Worm (Caenorhabditis elegans): ENCODE results near the gene C10G8.2.

The C10G8.2 gene

DNA sequence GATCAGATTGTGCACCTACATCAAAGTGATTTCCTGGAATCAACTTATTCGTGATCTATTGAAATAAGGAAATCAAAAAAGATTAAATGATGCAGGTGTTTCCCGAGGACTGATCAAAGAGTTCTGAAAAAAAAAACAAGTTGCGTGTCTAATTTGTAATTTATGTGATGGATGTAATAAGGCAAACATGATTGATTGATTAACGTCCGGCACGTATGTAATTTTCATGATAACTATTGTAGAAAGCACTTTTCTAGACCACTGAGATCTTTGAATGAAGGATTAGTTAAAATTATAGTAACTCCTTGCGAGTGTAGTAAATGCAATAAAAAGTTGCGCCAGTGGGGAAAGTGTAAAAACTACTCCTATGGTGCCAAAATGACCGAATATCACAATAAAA is 31.2 kb downstream of the C10G8.2 start, which contains the start of gene srg-25:
TSS of gene srg-25 (minus strand) at position 101 of the 400 bp plus-strand sequence.
- TF ChIP-seq ceh-16 (tag; optimal IDR thresholded peaks at IDR 0.05) = no peak
- no peak for TF ChIP-seq egl-27 (tag; optimal IDR thresholded peaks at IDR 0.05)
- TF ChIP-seq nhr-23 (tag; optimal IDR thresholded peaks at IDR 0.05) = no peak
- no peak for TF ChIP-seq nhr-28 (tag; optimal IDR thresholded peaks at IDR 0.05)
- no peak for TF ChIP-seq ama-1 (optimal IDR thresholded peaks at IDR 0.05)
- TF ChIP-seq snpc-4 (tag; optimal IDR thresholded peaks at IDR 0.05) = no peak
- TF ChIP-seq aly-2 (tag; optimal IDR thresholded peaks at IDR 0.05) = no peak
- no peak for TF ChIP-seq zag-1 (tag; optimal IDR thresholded peaks at IDR 0.05)
- TF ChIP-seq nhr-237 (tag; optimal IDR thresholded peaks at IDR 0.05) = no peak
- no peak for TF ChIP-seq nhr-67 (tag; optimal IDR thresholded peaks at IDR 0.05)
- no peak for TF ChIP-seq jun-1 (tag; optimal IDR thresholded peaks at IDR 0.05)
- no peak for TF ChIP-seq hmg-11 (tag; optimal IDR thresholded peaks at IDR 0.05)
- no peak for TF ChIP-seq ZK546.5 (tag; optimal IDR thresholded peaks at IDR 0.05)
- TF ChIP-seq ceh-9 (tag; optimal IDR thresholded peaks at IDR 0.05) = no peak
- TF ChIP-seq lin-15B (tag; optimal IDR thresholded peaks at IDR 0.05) = no peak
- TF ChIP-seq nhr-12 (tag; optimal IDR thresholded peaks at IDR 0.05) = no peak
- TF ChIP-seq daf-12 (tag; optimal IDR thresholded peaks at IDR 0.05) = no peak
- no peak for TF ChIP-seq nhr-11 (tag; optimal IDR thresholded peaks at IDR 0.05)
- TF ChIP-seq nhr-76 (tag; optimal IDR thresholded peaks at IDR 0.05) = no peak
- TF ChIP-seq lsy-12 (tag; optimal IDR thresholded peaks at IDR 0.05) = no peak

DNA sequence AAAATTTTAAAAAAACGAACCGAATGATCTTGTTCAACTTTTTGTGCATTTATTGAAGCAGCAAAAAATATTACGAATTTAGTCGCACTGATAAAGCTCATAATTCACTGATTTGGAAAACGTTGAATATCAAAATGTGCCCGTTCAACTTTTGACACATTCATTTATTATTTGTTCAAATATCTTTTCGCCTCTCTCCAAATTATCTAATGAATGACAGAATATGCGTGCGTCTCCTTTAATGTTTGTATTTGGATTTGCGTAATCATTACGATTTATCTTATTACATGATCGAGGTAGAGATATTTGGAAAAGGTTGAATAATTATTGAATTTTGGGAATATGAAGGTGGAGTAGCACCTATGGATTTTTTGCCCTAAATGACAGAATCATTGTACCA is 35.3 kb downstream of the C10G8.2 start, which contains the start of gene T09D3.3:
TSS of gene T09D3.3 (minus strand) at position 101 of the 400 bp plus-strand sequence.
- no peak for TF ChIP-seq R02D3.7 (tag; optimal IDR thresholded peaks at IDR 0.05)
- no peak for TF ChIP-seq nhr-43 (tag; optimal IDR thresholded peaks at IDR 0.05; ENCODE audit: poor library complexity, severe bottlenecking)
- no peak for TF ChIP-seq lsy-12 (tag; optimal IDR thresholded peaks at IDR 0.05)
- no peak for TF ChIP-seq egl-5 (tag; optimal IDR thresholded peaks at IDR 0.05)
- TF ChIP-seq ztf-11 (tag; optimal IDR thresholded peaks at IDR 0.05) = no peak
- no peak for TF ChIP-seq hmg-11 (tag; optimal IDR thresholded peaks at IDR 0.05)
- no peak for TF ChIP-seq nhr-11 (tag; optimal IDR thresholded peaks at IDR 0.05)
- no peak for TF ChIP-seq fkh-10 (GFP tag; optimal IDR thresholded peaks at IDR 0.05)
- no peak for TF ChIP-seq jun-1 (tag; optimal IDR thresholded peaks at IDR 0.05)
- no peak for TF ChIP-seq snpc-4 (tag; optimal IDR thresholded peaks at IDR 0.05)
- TF ChIP-seq zag-1 (tag; optimal IDR thresholded peaks at IDR 0.05) = no peak

DNA sequence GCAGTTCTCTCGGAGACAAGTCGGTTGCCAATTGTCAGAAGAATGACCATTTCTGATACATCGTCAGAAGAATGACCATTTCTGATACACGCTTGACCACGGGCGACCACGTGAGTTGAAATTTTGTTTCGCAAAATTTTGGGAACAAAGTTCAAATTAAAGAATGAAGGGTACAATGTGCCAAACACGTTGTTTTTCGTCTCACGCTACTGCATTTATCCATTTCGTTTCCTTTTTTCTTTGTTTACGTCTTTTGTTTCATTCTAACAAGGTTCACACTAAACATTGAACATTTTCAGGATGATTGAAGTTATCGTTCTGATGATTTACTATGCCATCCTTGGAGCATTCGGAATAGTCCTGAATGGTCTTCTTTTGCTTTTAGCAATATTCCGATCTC is 37.3 kb downstream of the C10G8.2 start, which contains the start of gene srd-9:
TSS of gene srd-9 (plus strand) at position 301 of the 400 bp plus-strand sequence.
- no peak for TF ChIP-seq nhr-28 (tag; optimal IDR thresholded peaks at IDR 0.05)
- no peak for TF ChIP-seq lsy-12 (tag; optimal IDR thresholded peaks at IDR 0.05)
- TF ChIP-seq nhr-237 (tag; optimal IDR thresholded peaks at IDR 0.05) = no peak
- TF ChIP-seq pha-4 (tag; optimal IDR thresholded peaks at IDR 0.05) = no peak

DNA sequence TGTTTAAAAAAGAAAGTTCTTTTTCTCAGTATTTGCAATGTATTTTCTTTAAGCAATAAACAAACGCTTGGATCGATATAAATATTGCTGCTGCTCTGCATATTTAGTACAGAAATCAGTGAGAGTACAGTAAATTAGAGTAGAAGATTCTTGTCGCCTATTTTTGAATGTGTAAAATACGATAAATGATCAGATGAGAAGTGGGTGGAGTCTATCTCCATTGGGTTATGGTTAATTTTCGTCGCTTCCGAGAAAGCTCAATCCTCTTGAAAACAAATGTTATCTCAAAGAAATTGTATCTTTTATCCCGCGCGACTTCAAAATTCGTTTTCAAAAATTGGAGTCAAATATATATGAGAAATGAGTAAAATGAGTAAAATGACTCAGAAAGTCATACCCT is 44.6 kb downstream of the C10G8.2 start, which contains the start of gene nhr-216:
TSS of gene nhr-216 (minus strand) at position 101 of the 400 bp plus-strand sequence.
- TF ChIP-seq nhr-28 (tag; optimal IDR thresholded peaks at IDR 0.05) (no peak), unc-39 (tag; optimal IDR thresholded peaks at IDR 0.05) (no peak), mdl-1 (tag; optimal IDR thresholded peaks at IDR 0.05) (no peak), ztf-11 (tag; optimal IDR thresholded peaks at IDR 0.05) (no peak), ceh-9 (tag; optimal IDR thresholded peaks at IDR 0.05) (no peak), nhr-77 (tag; optimal IDR thresholded peaks at IDR 0.05) (no peak), nhr-237 (tag; optimal IDR thresholded peaks at IDR 0.05) (no peak), jun-1 (tag; optimal IDR thresholded peaks at IDR 0.05) (no peak), nhr-76 (tag; optimal IDR thresholded peaks at IDR 0.05) (no peak), nhr-43 (tag; optimal IDR thresholded peaks at IDR 0.05; ENCODE audit: poor library complexity, severe bottlenecking) (no peak), lsy-12 (tag; optimal IDR thresholded peaks at IDR 0.05) (no peak), ceh-82 (tag; optimal IDR thresholded peaks at IDR 0.05) (no peak), nhr-25 (tag; optimal IDR thresholded peaks at IDR 0.05) (no peak), ama-1 (optimal IDR thresholded peaks at IDR 0.05) (no peak), elt-3 (tag; optimal IDR thresholded peaks at IDR 0.05) (no peak), nhr-67 (tag; optimal IDR thresholded peaks at IDR 0.05) (no peak), daf-12 (tag; optimal IDR thresholded peaks at IDR 0.05) (no peak), zag-1 (tag; optimal IDR thresholded peaks at IDR 0.05) (no peak)

DNA sequence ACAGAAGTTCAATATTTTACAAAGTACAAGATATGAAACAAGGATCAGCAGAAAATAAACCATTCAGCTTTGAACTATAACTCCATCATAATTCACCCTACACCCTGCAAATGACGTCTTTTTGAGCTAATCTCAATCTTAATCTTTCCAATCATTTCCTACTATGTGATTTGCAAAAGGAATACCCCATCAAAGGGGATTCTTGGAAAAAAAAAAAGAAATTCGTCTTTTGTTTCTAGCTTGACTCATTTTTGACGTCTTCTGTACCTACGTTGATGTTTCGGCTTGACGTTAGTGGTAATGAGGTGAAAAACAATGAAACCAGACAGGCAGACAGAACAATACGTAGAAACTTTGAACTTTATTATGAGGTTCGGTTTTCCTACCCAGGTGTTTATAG is 48.0 kb downstream of the C10G8.2 start:
- no peak for TF ChIP-seq fkh-10 (GFP tag; optimal IDR thresholded peaks at IDR 0.05)
- no peak for TF ChIP-seq ZK546.5 (tag; optimal IDR thresholded peaks at IDR 0.05)
- no peak for TF ChIP-seq nhr-237 (tag; optimal IDR thresholded peaks at IDR 0.05)
- no peak for TF ChIP-seq zag-1 (tag; optimal IDR thresholded peaks at IDR 0.05)
- no peak for TF ChIP-seq nfya-1 (tag; optimal IDR thresholded peaks at IDR 0.05; ENCODE audit: insufficient read depth)
- no peak for TF ChIP-seq unc-39 (tag; optimal IDR thresholded peaks at IDR 0.05)
- TF ChIP-seq lsy-12 (tag; optimal IDR thresholded peaks at IDR 0.05) = no peak
- TF ChIP-seq tbx-2 (tag; optimal IDR thresholded peaks at IDR 0.05) = no peak
- TF ChIP-seq jun-1 (tag; optimal IDR thresholded peaks at IDR 0.05) = no peak
- TF ChIP-seq ama-1 (optimal IDR thresholded peaks at IDR 0.05) = no peak
- no peak for TF ChIP-seq ceh-28 (tag; optimal IDR thresholded peaks at IDR 0.05)
- no peak for TF ChIP-seq aly-2 (tag; optimal IDR thresholded peaks at IDR 0.05)

Data from whole organism, L3 larva.